Fruit fly (Drosophila melanogaster): ENCODE data around the gene CG13698.

Gene CG13698

dm6 chr3L:18075853-18076252 lies 30.1 kb downstream of the CG13698 start (continued):
- no peak for TF ChIP-seq fd85E (GFP tag; optimal IDR thresholded peaks at IDR 0.05)
- TF ChIP-seq esn (GFP tag; optimal IDR thresholded peaks at IDR 0.05): peak; percentile 9
- TF ChIP-seq cyc (GFP tag; optimal IDR thresholded peaks at IDR 0.05): peak; percentile 17
- no peak for TF ChIP-seq CG9139 (GFP tag; optimal IDR thresholded peaks at IDR 0.05)
- TF ChIP-seq vri (GFP tag; optimal IDR thresholded peaks at IDR 0.05): peak; percentile 19
- no peak for TF ChIP-seq salr (GFP tag; optimal IDR thresholded peaks at IDR 0.05)
- TF ChIP-seq CG11294 (GFP tag; IDR thresholded peaks at IDR 0.05): no peak
- TF ChIP-seq CG11762 (GFP tag; optimal IDR thresholded peaks at IDR 0.05; ENCODE audit: insufficient read depth): no peak
- no peak for TF ChIP-seq lz (GFP tag; optimal IDR thresholded peaks at IDR 0.05)
- peak; percentile 22 for TF ChIP-seq spab (GFP tag; optimal IDR thresholded peaks at IDR 0.05)
- TF ChIP-seq svp (GFP tag): peak; percentile 90
- TF ChIP-seq fkh (GFP tag; optimal IDR thresholded peaks at IDR 0.05): no peak
- no peak for TF ChIP-seq CG10631 (GFP tag; optimal IDR thresholded peaks at IDR 0.05)
- no peak for TF ChIP-seq Smox (GFP tag; optimal IDR thresholded peaks at IDR 0.05)
- TF ChIP-seq ss (GFP tag; optimal IDR thresholded peaks at IDR 0.05): no peak
- no peak for TF ChIP-seq Sox102F (GFP tag; optimal IDR thresholded peaks at IDR 0.05)
- TF ChIP-seq Ets96B (tag; optimal IDR thresholded peaks at IDR 0.05): peak; percentile 20
- peak; percentile 44 for TF ChIP-seq CG32006 (GFP tag; optimal IDR thresholded peaks at IDR 0.05)
- TF ChIP-seq Blimp-1 (GFP tag; optimal IDR thresholded peaks at IDR 0.05): no peak
- no peak for TF ChIP-seq CG10669 (GFP tag; optimal IDR thresholded peaks at IDR 0.05)
- TF ChIP-seq CG6792 (GFP tag; optimal IDR thresholded peaks at IDR 0.05): no peak
- peak; percentile 44 for TF ChIP-seq Hr4 (GFP tag; optimal IDR thresholded peaks at IDR 0.05)
- no peak for TF ChIP-seq Gug (GFP tag; IDR thresholded peaks at IDR 0.05)
- no peak for TF ChIP-seq CG8319 (GFP tag; optimal IDR thresholded peaks at IDR 0.05)
- TF ChIP-seq Eip93F (GFP tag; optimal IDR thresholded peaks at IDR 0.05): no peak
- TF ChIP-seq CG16779 (tag; optimal IDR thresholded peaks at IDR 0.05): no peak
- TF ChIP-seq dsx (GFP tag; optimal IDR thresholded peaks at IDR 0.05; ENCODE audit: poor library complexity, severe bottlenecking): peak; percentile 18
- no peak for TF ChIP-seq Eip75B (GFP tag; optimal IDR thresholded peaks at IDR 0.05)
- peak; percentile 37 for TF ChIP-seq Sox14 (GFP tag; optimal IDR thresholded peaks at IDR 0.05)
- no peak for TF ChIP-seq topi (GFP tag; optimal IDR thresholded peaks at IDR 0.05)
- TF ChIP-seq CG6276 (GFP tag; optimal IDR thresholded peaks at IDR 0.05): no peak
- peak; percentile 16 for TF ChIP-seq pdm3 (GFP tag; optimal IDR thresholded peaks at IDR 0.05)
- no peak for TF ChIP-seq Lpt (GFP tag; optimal IDR thresholded peaks at IDR 0.05)

DNA sequence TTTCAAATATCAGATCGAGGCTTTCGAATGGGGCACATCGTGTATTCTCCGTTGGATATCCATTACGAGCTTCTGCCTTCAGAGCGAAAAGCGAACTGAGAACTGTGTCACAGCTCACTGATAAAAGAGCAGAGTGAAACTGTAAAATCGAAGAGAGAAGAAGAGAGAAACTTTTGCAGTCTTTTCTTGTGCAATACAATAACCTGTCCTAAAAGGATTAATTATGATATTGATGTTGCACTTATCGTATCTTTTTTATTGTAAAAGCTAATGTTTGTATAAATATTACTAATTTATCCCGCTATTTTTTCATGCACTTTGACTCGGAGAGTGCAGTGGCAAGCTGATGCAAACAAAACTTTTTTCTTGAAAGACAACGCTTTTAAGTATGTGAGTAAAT lies 31.0 kb downstream of the CG13698 start:
- TF ChIP-seq Eip78C (GFP tag): peak; percentile 65
- TF ChIP-seq net (GFP tag; optimal IDR thresholded peaks at IDR 0.05): peak; percentile 3
- no peak for TF ChIP-seq CG6163 (GFP tag; IDR thresholded peaks at IDR 0.05)
- TF ChIP-seq CG15336 (GFP tag; IDR thresholded peaks at IDR 0.05): peak; percentile 33
- peak; percentile 1 for TF ChIP-seq CG32006 (GFP tag; optimal IDR thresholded peaks at IDR 0.05)
- TF ChIP-seq Sox15 (GFP tag; optimal IDR thresholded peaks at IDR 0.05): no peak
- TF ChIP-seq Lpt (GFP tag; optimal IDR thresholded peaks at IDR 0.05): peak; percentile 17
- no peak for TF ChIP-seq CG16779 (tag; optimal IDR thresholded peaks at IDR 0.05)
- TF ChIP-seq CG6276 (GFP tag; optimal IDR thresholded peaks at IDR 0.05): peak; percentile 25
- no peak for TF ChIP-seq CG11902 (GFP tag; optimal IDR thresholded peaks at IDR 0.05)
- TF ChIP-seq CG11294 (GFP tag; IDR thresholded peaks at IDR 0.05): no peak
- TF ChIP-seq CG8119 (GFP tag; IDR thresholded peaks at IDR 0.05): peak; percentile 35; the same call in 1 of the 3 replicates
- TF ChIP-seq Eip75B (GFP tag; optimal IDR thresholded peaks at IDR 0.05): peak; percentile 1
- peak; percentile 2 for TF ChIP-seq OdsH (GFP tag; optimal IDR thresholded peaks at IDR 0.05)
- peak; percentile 28 for TF ChIP-seq Hr4 (GFP tag; optimal IDR thresholded peaks at IDR 0.05)
- TF ChIP-seq Blimp-1 (GFP tag; optimal IDR thresholded peaks at IDR 0.05): no peak
- no peak for TF ChIP-seq dsx (GFP tag; optimal IDR thresholded peaks at IDR 0.05; ENCODE audit: poor library complexity, severe bottlenecking)
- no peak for TF ChIP-seq Eip93F (GFP tag; optimal IDR thresholded peaks at IDR 0.05)
- TF ChIP-seq achi (GFP tag; optimal IDR thresholded peaks at IDR 0.05): peak; percentile 20
- peak; percentile 43 for TF ChIP-seq CG10669 (GFP tag; optimal IDR thresholded peaks at IDR 0.05)
- no peak for TF ChIP-seq fd59A (GFP tag; optimal IDR thresholded peaks at IDR 0.05)
- peak; percentile 32 for TF ChIP-seq CG3919 (GFP tag; optimal IDR thresholded peaks at IDR 0.05)
- TF ChIP-seq acj6 (GFP tag; optimal IDR thresholded peaks at IDR 0.05): no peak
- TF ChIP-seq CG11762 (GFP tag; optimal IDR thresholded peaks at IDR 0.05; ENCODE audit: insufficient read depth): no peak

Data from whole organism, prepupa.